Worm (Caenorhabditis elegans): ENCODE measurements around the gene F23H12.5.

Gene F23H12.5

DNA sequence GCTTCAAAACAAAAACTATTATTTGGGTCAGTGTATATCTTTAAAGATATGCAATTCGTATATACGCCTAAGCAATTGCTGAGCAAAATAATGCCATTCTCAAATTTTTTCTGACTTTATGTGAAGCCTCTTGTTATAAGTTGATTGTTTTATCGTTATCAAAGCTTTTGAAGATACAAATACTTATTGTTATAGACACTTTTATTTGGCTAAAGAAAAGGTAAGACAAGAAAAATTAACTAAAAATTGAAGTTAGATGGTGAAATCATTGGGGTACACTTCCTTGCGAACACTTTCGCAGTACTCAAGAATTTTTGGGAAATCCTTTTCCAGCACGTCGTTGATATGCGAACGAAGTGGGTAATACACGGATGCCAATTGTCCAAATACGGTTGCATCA is 53.9 kb downstream of the F23H12.5 start:
- TF ChIP-seq elt-3 (tag; optimal IDR thresholded peaks at IDR 0.05) (no peak), ceh-39 (tag; optimal IDR thresholded peaks at IDR 0.05) (no peak), lin-13 (tag; optimal IDR thresholded peaks at IDR 0.05) (no peak), nhr-237 (tag; optimal IDR thresholded peaks at IDR 0.05) (no peak)

All from whole organism, mixed stage, embryonic.